Worm (Caenorhabditis elegans) whole organism, midembryonic: ENCODE data around the gene F28A10.4.

Experiments used
- T22C8.4 ChIP-seq: fragments of 200-800 bp; sonication (Bioruptor generic); IDR thresholded peaks from 2 replicates; pipeline ENCODE4 v1.3.6; 2022; ENCODE audit warnings: missing genetic modification characterization, missing compliant biosample characterization
- cog-1 ChIP-seq: sonication (generic microtip); optimal IDR thresholded peaks from 2 replicates; lab custom pipeline; 2016; ENCODE audit warnings: missing genetic modification characterization, missing compliant biosample characterization
- flt-1 ChIP-seq: fragments of 200-800 bp; sonication (Bioruptor generic); IDR thresholded peaks from 2 replicates; pipeline ENCODE4 v1.3.6; 2022; ENCODE audit warnings: missing genetic modification characterization, missing compliant biosample characterization
- med-1 ChIP-seq: sonication (generic microtip); optimal IDR thresholded peaks from 2 replicates; lab custom pipeline; 2017; ENCODE audit warnings: missing genetic modification characterization, mild to moderate bottlenecking, missing compliant biosample characterization, antibody characterized with exemption, missing genetic modification reagents; ENCODE audit not compliant: insufficient read depth
- ref-1 ChIP-seq: fragments of 200-800 bp; sonication (Bioruptor generic); conservative IDR thresholded peaks from 2 replicates; pipeline ENCODE4 v1.3.6; 2022; ENCODE audit warnings: missing genetic modification reagents, missing genetic modification characterization, missing compliant biosample characterization

ce11 chrII:868240-868864 is 24.3 kb downstream of the F28A10.4 start, which contains the start of gene fbxc-51:
- TF ChIP-seq med-1 (GFP tag; lab: Kevin White, UChicago) = no peak
- TF ChIP-seq flt-1 = no peak
- no peak for TF ChIP-seq cog-1 (tag; lab: Kevin White, UChicago)
- TF ChIP-seq ref-1 (GFP tag; lab: Robert Waterston, UW) = no peak
- TF ChIP-seq T22C8.4 (GFP tag; lab: Robert Waterston, UW) = no peak
